Worm (Caenorhabditis elegans) whole organism, young adult: ENCODE results near the gene utp-20.

ENCODE experiments used
- C06A6.2 ChIP-seq: fragments of 200-800 bp; sonication (Bioruptor generic); conservative IDR thresholded peaks from 2 replicates; pipeline ENCODE4 v1.3.6; 2022; ENCODE audit warnings: missing genetic modification characterization, missing compliant biosample characterization
- F10E7.11 ChIP-seq: sonication (generic microtip); optimal IDR thresholded peaks from 2 replicates; lab custom pipeline; 2017; ENCODE audit warnings: mild to moderate bottlenecking, missing genetic modification characterization, moderate library complexity, missing compliant biosample characterization
- F33H1.4 ChIP-seq: fragments of 200-800 bp; sonication (Bioruptor generic); IDR thresholded peaks from 2 replicates; pipeline ENCODE4 v1.3.6; 2022; ENCODE audit warnings: missing genetic modification reagents, missing genetic modification characterization, missing compliant biosample characterization
- F37B4.10 ChIP-seq: fragments of 200-800 bp; sonication (Bioruptor generic); IDR thresholded peaks from 2 replicates; pipeline ENCODE4 v1.3.6; 2022; ENCODE audit warnings: missing genetic modification characterization, missing compliant biosample characterization
- F39B2.1 ChIP-seq: fragments of 200-800 bp; sonication (Bioruptor generic); IDR thresholded peaks from 2 replicates; pipeline ENCODE4 v1.3.6; 2022; ENCODE audit warnings: missing genetic modification reagents, missing genetic modification characterization, missing compliant biosample characterization
- F52B5.7 ChIP-seq: sonication (generic microtip); optimal IDR thresholded peaks from 2 replicates; lab custom pipeline; 2016; ENCODE audit warnings: mild to moderate bottlenecking, missing genetic modification characterization, missing compliant biosample characterization
- K11D2.4 ChIP-seq: fragments of 200-800 bp; sonication (Bioruptor generic); IDR thresholded peaks from 2 replicates; pipeline ENCODE4 v1.3.6; 2022; ENCODE audit warnings: missing genetic modification reagents, missing genetic modification characterization, missing compliant biosample characterization
- akir-1 ChIP-seq: fragments of 200-800 bp; sonication (Bioruptor generic); optimal IDR thresholded peaks from 2 replicates; lab custom pipeline; 2018; ENCODE audit warnings: mild to moderate bottlenecking, missing genetic modification characterization, moderate library complexity, missing compliant biosample characterization
- ama-1 ChIP-seq, 3 experiments: fragments of 150-350 bp in 1 of 3; sonication (generic microtip) in 2 of 3; optimal IDR thresholded peaks; 2 replicates each; lab custom pipeline; 2014 to 2018; ENCODE audit warnings: missing biosample characterization in 2 of 3, missing genetic modification characterization in 2 of 3, missing genetic modification reagents in 2 of 3
- aptf-2 ChIP-seq: fragments of 200-800 bp; sonication (Bioruptor generic); conservative IDR thresholded peaks from 2 replicates; pipeline ENCODE4 v1.3.6; 2022; ENCODE audit warnings: missing genetic modification reagents, missing genetic modification characterization, missing compliant biosample characterization
- attf-6 ChIP-seq: fragments of 200-800 bp; sonication (Bioruptor generic); IDR thresholded peaks from 2 replicates; pipeline ENCODE4 v1.3.6; 2022; ENCODE audit warnings: missing genetic modification reagents, missing genetic modification characterization, missing compliant biosample characterization
- ccch-3 ChIP-seq: fragments of 200-800 bp; sonication (Bioruptor generic); optimal IDR thresholded peaks from 2 replicates; lab custom pipeline; 2018; ENCODE audit warnings: mild to moderate bottlenecking, missing genetic modification characterization, missing compliant biosample characterization
- cebp-1 ChIP-seq, 2 experiments: fragments of 200-800 bp in 1 of 2; sonication (Bioruptor generic) in 1 of 2; sonication (generic microtip) in 1 of 2; IDR thresholded peaks in 1 of 2; optimal IDR thresholded peaks in 1 of 2; 2 replicates each; pipeline versions ENCODE4 v1.3.6 to Lab custom; 2017 to 2022; ENCODE audit warnings: missing compliant biosample characterization in 2 of 2, missing genetic modification characterization in 2 of 2, mild to moderate bottlenecking in 1 of 2, missing genetic modification reagents in 1 of 2, moderate library complexity in 1 of 2
- ceh-58 ChIP-seq: fragments of 200-800 bp; sonication (Bioruptor generic); IDR thresholded peaks from 2 replicates; pipeline ENCODE4 v1.3.6; 2022; ENCODE audit warnings: missing genetic modification characterization, missing compliant biosample characterization
- ceh-91 ChIP-seq: fragments of 200-800 bp; sonication (Bioruptor generic); IDR thresholded peaks from 2 replicates; pipeline ENCODE4 v1.3.6; 2022; ENCODE audit warnings: missing genetic modification reagents, missing genetic modification characterization, missing compliant biosample characterization
- chd-7 ChIP-seq: sonication (generic microtip); optimal IDR thresholded peaks from 2 replicates; lab custom pipeline; 2016; ENCODE audit warnings: mild to moderate bottlenecking, missing genetic modification characterization, moderate library complexity, missing compliant biosample characterization
- dox-1 ChIP-seq: fragments of 200-800 bp; sonication (Bioruptor generic); IDR thresholded peaks from 2 replicates; pipeline ENCODE4 v1.3.6; 2022; ENCODE audit warnings: missing genetic modification reagents, missing genetic modification characterization, missing compliant biosample characterization
- egrh-3 ChIP-seq: fragments of 200-800 bp; sonication (Bioruptor generic); IDR thresholded peaks from 2 replicates; pipeline ENCODE4 v1.3.6; 2022; ENCODE audit warnings: missing genetic modification reagents, missing genetic modification characterization, missing compliant biosample characterization
- ets-4 ChIP-seq: fragments of 200-800 bp; sonication (Bioruptor generic); optimal IDR thresholded peaks from 2 replicates; lab custom pipeline; 2018; ENCODE audit warnings: mild to moderate bottlenecking, missing genetic modification characterization, missing compliant biosample characterization
- gei-17 ChIP-seq: fragments of 200-800 bp; sonication (Bioruptor generic); optimal IDR thresholded peaks from 2 replicates; lab custom pipeline; 2018; ENCODE audit warnings: mild to moderate bottlenecking, missing genetic modification characterization, missing compliant biosample characterization
- hlh-26 ChIP-seq: fragments of 200-800 bp; sonication (Bioruptor generic); conservative IDR thresholded peaks from 2 replicates; pipeline ENCODE4 v1.3.6; 2022; ENCODE audit warnings: missing genetic modification reagents, missing genetic modification characterization, missing compliant biosample characterization
- hrde-1 ChIP-seq: sonication (generic microtip); optimal IDR thresholded peaks from 2 replicates; lab custom pipeline; 2016; ENCODE audit warnings: missing genetic modification characterization, mild to moderate bottlenecking, missing compliant biosample characterization, moderate library complexity, missing genotype, missing genetic modification reagents, borderline replicate concordance
- hsf-1 ChIP-seq: fragments of 200-800 bp; sonication (Bioruptor generic); IDR thresholded peaks from 2 replicates; pipeline ENCODE4 v1.3.6; 2022; ENCODE audit warnings: missing genetic modification reagents, missing genetic modification characterization, missing compliant biosample characterization
- lag-1 ChIP-seq: fragments of 200-800 bp; sonication (Bioruptor generic); IDR thresholded peaks from 2 replicates; pipeline ENCODE4 v1.3.6; 2022; ENCODE audit warnings: missing genetic modification reagents, missing genetic modification characterization, missing compliant biosample characterization
- let-526 ChIP-seq: fragments of 200-800 bp; sonication (Bioruptor generic); IDR thresholded peaks from 2 replicates; pipeline ENCODE4 v1.3.6; 2022; ENCODE audit warnings: missing genetic modification reagents, missing genetic modification characterization, missing compliant biosample characterization
- lin-26 ChIP-seq: fragments of 200-800 bp; sonication (Bioruptor generic); IDR thresholded peaks from 2 replicates; pipeline ENCODE4 v1.3.6; 2022; ENCODE audit warnings: missing genetic modification reagents, missing genetic modification characterization, missing compliant biosample characterization
- lir-1 ChIP-seq: fragments of 200-800 bp; sonication (Bioruptor generic); conservative IDR thresholded peaks from 2 replicates; pipeline ENCODE4 v1.3.6; 2022; ENCODE audit warnings: missing genetic modification reagents, missing genetic modification characterization, missing compliant biosample characterization
- lsl-1 ChIP-seq: fragments of 200-800 bp; sonication (Bioruptor generic); optimal IDR thresholded peaks from 2 replicates; lab custom pipeline; 2018; ENCODE audit warnings: mild to moderate bottlenecking, missing genetic modification characterization, moderate library complexity, missing compliant biosample characterization
- mes-4 ChIP-seq: sonication (generic microtip); optimal IDR thresholded peaks from 2 replicates; lab custom pipeline; 2016; ENCODE audit warnings: missing genotype, missing genetic modification characterization, missing compliant biosample characterization
- mxl-1 ChIP-seq: sonication (generic microtip); optimal IDR thresholded peaks from 2 replicates; lab custom pipeline; 2016; ENCODE audit warnings: missing genetic modification characterization, missing compliant biosample characterization
- nhr-80 ChIP-seq: sonication (generic microtip); optimal IDR thresholded peaks from 2 replicates; lab custom pipeline; 2016; ENCODE audit warnings: missing genetic modification characterization, missing compliant biosample characterization
- pha-4 ChIP-seq: fragments of 150-350 bp; sonication (generic microtip); optimal IDR thresholded peaks from 2 replicates; lab custom pipeline; 2014; ENCODE audit warnings: missing biosample characterization, missing genetic modification reagents, missing genetic modification characterization
- repo-1 ChIP-seq: sonication (generic microtip); optimal IDR thresholded peaks from 2 replicates; lab custom pipeline; 2017; ENCODE audit warnings: mild to moderate bottlenecking, missing genetic modification characterization, missing compliant biosample characterization
- snpc-3.4 ChIP-seq: sonication (generic microtip); optimal IDR thresholded peaks from 2 replicates; lab custom pipeline; 2017; ENCODE audit warnings: missing genetic modification characterization, mild to moderate bottlenecking, missing compliant biosample characterization, antibody characterized with exemption, moderate library complexity, missing genotype, missing genetic modification reagents
- sptf-2 ChIP-seq: fragments of 200-800 bp; sonication (Bioruptor generic); optimal IDR thresholded peaks from 2 replicates; lab custom pipeline; 2018; ENCODE audit warnings: mild to moderate bottlenecking, missing genetic modification characterization, missing compliant biosample characterization
- tlf-1 ChIP-seq: fragments of 200-800 bp; sonication (Bioruptor generic); optimal IDR thresholded peaks from 2 replicates; lab custom pipeline; 2018; ENCODE audit warnings: mild to moderate bottlenecking, missing genetic modification characterization, missing compliant biosample characterization
- unc-130 ChIP-seq: sonication (generic microtip); optimal IDR thresholded peaks from 2 replicates; lab custom pipeline; 2016; ENCODE audit warnings: missing genetic modification reagents, missing genetic modification characterization, missing compliant biosample characterization
- unc-62 ChIP-seq: fragments of 150-350 bp; optimal IDR thresholded peaks from 2 replicates; lab custom pipeline; 2014; ENCODE audit warnings: missing biosample characterization, missing genetic modification reagents, missing genetic modification characterization
- xnd-1 ChIP-seq: sonication (generic microtip); optimal IDR thresholded peaks from 2 replicates; lab custom pipeline; 2016; ENCODE audit warnings: missing genotype, missing genetic modification reagents, missing genetic modification characterization, missing compliant biosample characterization
- ztf-28 ChIP-seq: fragments of 200-800 bp; sonication (Bioruptor generic); IDR thresholded peaks from 2 replicates; pipeline ENCODE4 v1.3.6; 2022; ENCODE audit warnings: missing genetic modification reagents, missing genetic modification characterization, missing compliant biosample characterization

Gene utp-20

ce11 chrII:6558887-6559286 is 22.7 kb downstream of the utp-20 start (continued):
- TF ChIP-seq K11D2.4 (GFP tag; lab: Robert Waterston, UW) (0 out of 2 replicates have a peak, but pooled peaks have one; percentile 41), xnd-1 (tag; lab: Kevin White, UChicago) (no peak), mes-4 (tag; lab: Kevin White, UChicago) (no peak), egrh-3 (GFP tag; lab: Robert Waterston, UW) (no peak), sptf-2 (no peak), F39B2.1 (GFP tag; lab: Robert Waterston, UW) (no peak), snpc-3.4 (tag; lab: Kevin White, UChicago) (no peak), lag-1 (GFP tag; lab: Robert Waterston, UW) (no peak), ztf-28 (no peak), attf-6 (GFP tag; lab: Robert Waterston, UW) (no peak), ets-4 (GFP tag; lab: Kevin White, UChicago) (no peak), lin-26 (GFP tag; lab: Robert Waterston, UW) (no peak), ccch-3 (GFP tag; lab: Kevin White, UChicago) (no peak), aptf-2 (GFP tag; lab: Robert Waterston, UW) (no peak), repo-1 (tag; lab: Kevin White, UChicago) (peak; percentile 64), pha-4 (tag; lab: Kevin White, UChicago) (no peak), hrde-1 (no peak), nhr-80 (no peak), chd-7 (tag; lab: Kevin White, UChicago) (no peak), unc-62 (GFP tag; lab: Kevin White, UChicago) (no peak), akir-1 (GFP tag; lab: Kevin White, UChicago) (no peak), ama-1 (optimal IDR thresholded peaks at IDR 0.05; lab: Kevin White, UChicago) (peak; percentile 75), ama-1 (GFP tag; optimal IDR thresholded peaks at IDR 0.05; lab: Kevin White, UChicago) (no peak), tlf-1 (GFP tag; lab: Kevin White, UChicago) (peak; percentile 28)
- TF ChIP-seq, all 124 proteins: peak for 17

ce11 chrII:6560291-6560690 is 24.1 kb downstream of the utp-20 start:
- no peak for TF ChIP-seq mes-4 (tag; lab: Kevin White, UChicago)
- no peak for TF ChIP-seq ccch-3 (GFP tag; lab: Kevin White, UChicago)
- TF ChIP-seq ceh-91 (GFP tag; lab: Robert Waterston, UW), result no peak
- TF ChIP-seq hsf-1 (GFP tag; lab: Robert Waterston, UW), result no peak
- no peak for TF ChIP-seq lsl-1 (GFP tag; lab: Kevin White, UChicago)
- TF ChIP-seq K11D2.4 (GFP tag; lab: Robert Waterston, UW), result no peak
- no peak for TF ChIP-seq ceh-58 (GFP tag; lab: Robert Waterston, UW)
- TF ChIP-seq mxl-1 (tag; lab: Kevin White, UChicago), result no peak

ce11 chrII:6561300-6561699 is 25.1 kb downstream of the utp-20 start, which contains the start of gene F18C5.10:
TSS of gene F18C5.10 (minus strand) at chrII:6561444.
- no peak for TF ChIP-seq F33H1.4
- TF ChIP-seq let-526 (GFP tag; lab: Robert Waterston, UW), result 0 out of 2 replicates have a peak, but pooled peaks have one; percentile 47
- no peak for TF ChIP-seq cebp-1 (GFP tag; IDR thresholded peaks at IDR 0.05; lab: Robert Waterston, UW)
- TF ChIP-seq cebp-1 (tag; optimal IDR thresholded peaks at IDR 0.05; lab: Kevin White, UChicago), result peak; percentile 45
- 0 out of 2 replicates have a peak, but pooled peaks have one; percentile 47 for TF ChIP-seq hsf-1 (GFP tag; lab: Robert Waterston, UW)
- TF ChIP-seq ama-1 (optimal IDR thresholded peaks at IDR 0.05; lab: Kevin White, UChicago), result peak; percentile 89
- TF ChIP-seq ama-1 (GFP tag; optimal IDR thresholded peaks at IDR 0.05; lab: Kevin White, UChicago), result no peak

DNA sequence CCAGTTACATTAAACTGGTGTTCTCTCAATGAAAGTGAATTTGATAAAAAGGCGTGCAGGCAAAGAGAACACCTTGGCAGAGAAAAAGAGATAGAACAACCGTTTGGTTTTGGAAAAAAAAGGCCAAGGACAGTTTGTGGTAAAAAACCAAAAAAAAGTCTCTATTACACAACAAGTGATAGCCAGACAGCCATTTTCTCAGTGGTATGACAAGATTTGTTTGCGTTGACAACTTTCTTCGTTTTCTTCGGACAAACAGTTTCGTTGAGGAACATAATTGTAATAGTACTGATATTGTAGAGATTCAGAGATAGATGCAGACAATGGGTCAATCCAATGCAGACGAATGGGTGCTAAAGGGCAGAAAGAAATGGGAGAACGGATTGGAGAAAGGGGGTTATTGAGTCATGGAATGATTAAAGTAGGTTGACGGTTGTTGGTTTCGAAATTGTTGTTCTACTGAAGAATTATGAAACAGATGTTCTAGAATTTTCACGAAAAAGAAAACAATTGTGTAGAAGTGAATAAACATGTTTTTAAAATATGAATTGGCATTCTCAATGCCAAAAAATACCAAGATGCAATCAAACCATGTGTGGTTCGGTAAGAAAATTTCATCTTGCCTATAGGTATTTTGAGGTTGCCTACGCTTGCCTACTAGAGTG is 26.2 kb downstream of the utp-20 start:
- TF ChIP-seq unc-130 (GFP tag; lab: Kevin White, UChicago), result no peak
- no peak for TF ChIP-seq F52B5.7 (tag; lab: Kevin White, UChicago)
- no peak for TF ChIP-seq F10E7.11 (tag; lab: Kevin White, UChicago)
- no peak for TF ChIP-seq hsf-1 (GFP tag; lab: Robert Waterston, UW)
- no peak for TF ChIP-seq F37B4.10 (GFP tag; lab: Robert Waterston, UW)
- no peak for TF ChIP-seq C06A6.2 (GFP tag; lab: Robert Waterston, UW)
- no peak for TF ChIP-seq sptf-2
- TF ChIP-seq snpc-3.4 (tag; lab: Kevin White, UChicago), result no peak
- TF ChIP-seq ama-1 (optimal IDR thresholded peaks at IDR 0.05; lab: Kevin White, UChicago), result peak; percentile 12
- TF ChIP-seq ama-1 (GFP tag; optimal IDR thresholded peaks at IDR 0.05; lab: Kevin White, UChicago), result no peak
- no peak for TF ChIP-seq akir-1 (GFP tag; lab: Kevin White, UChicago)
- no peak for TF ChIP-seq hlh-26 (GFP tag; lab: Robert Waterston, UW)
- no peak for TF ChIP-seq lir-1
- no peak for TF ChIP-seq lsl-1 (GFP tag; lab: Kevin White, UChicago)
- 0 out of 2 replicates have a peak, but pooled peaks have one; percentile 27 for TF ChIP-seq dox-1 (GFP tag; lab: Robert Waterston, UW)
- TF ChIP-seq gei-17 (GFP tag; lab: Kevin White, UChicago), result no peak
